Fruit fly (Drosophila melanogaster): ENCODE results near the gene ND-51.
A peak's percentile ranks its signal among the peaks of the same experiment; 100 is the strongest.

Gene ND-51

DNA sequence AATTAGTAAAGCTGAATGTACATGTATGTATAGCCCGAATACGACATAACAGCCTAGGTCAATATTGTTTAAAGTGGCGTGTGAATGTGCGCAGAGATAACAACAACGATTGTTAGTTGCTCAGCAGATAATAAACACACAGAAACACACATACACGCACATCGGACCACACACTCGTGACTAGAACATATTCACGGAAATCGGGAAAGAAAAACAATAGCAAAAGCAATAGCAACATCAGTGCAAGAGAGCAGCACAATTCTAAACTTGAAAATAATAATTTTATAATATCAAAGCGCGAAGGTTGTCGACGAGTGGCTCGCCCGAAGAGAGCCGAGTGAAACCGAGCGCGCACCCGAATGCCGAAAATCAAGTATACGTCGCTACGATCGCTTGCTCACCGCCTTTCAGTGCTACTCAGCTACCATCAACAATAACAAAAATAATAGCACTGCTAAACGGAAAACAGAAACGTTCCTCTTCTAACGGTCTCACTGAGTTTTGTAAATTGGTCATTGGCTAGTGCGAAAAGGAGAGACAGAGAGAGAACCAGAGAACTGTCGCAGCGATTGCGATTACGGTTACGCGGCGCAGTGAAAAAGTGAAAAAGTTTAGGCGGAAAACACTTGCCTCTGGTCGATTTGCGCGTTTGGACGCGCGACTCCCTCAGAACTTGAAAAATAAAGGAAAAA is 20.5 kb upstream of the ND-51 start (continued):
- no peak for TF ChIP-seq lola (GFP tag; optimal IDR thresholded peaks at IDR 0.05)
- TF ChIP-seq CG10543 (GFP tag; optimal IDR thresholded peaks at IDR 0.05): peak; percentile 95
- TF ChIP-seq CG17829 (tag; optimal IDR thresholded peaks at IDR 0.05): no peak
- TF ChIP-seq Sry-δ (GFP tag; optimal IDR thresholded peaks at IDR 0.05): no peak
- no peak for TF ChIP-seq CG4854 (GFP tag; optimal IDR thresholded peaks at IDR 0.05)
- TF ChIP-seq kni (GFP tag; optimal IDR thresholded peaks at IDR 0.05): peak; percentile 37
- TF ChIP-seq al (GFP tag; IDR thresholded peaks at IDR 0.05): no peak
- no peak for TF ChIP-seq trh (GFP tag; optimal IDR thresholded peaks at IDR 0.05)
- no peak for TF ChIP-seq danr (GFP tag; IDR thresholded peaks at IDR 0.05)
- TF ChIP-seq Optix (GFP tag; IDR thresholded peaks at IDR 0.05): no peak
- TF ChIP-seq gcm (GFP tag; optimal IDR thresholded peaks at IDR 0.05): no peak
- TF ChIP-seq gfzf (GFP tag; optimal IDR thresholded peaks at IDR 0.05): no peak
- no peak for TF ChIP-seq CG33213 (GFP tag; optimal IDR thresholded peaks at IDR 0.05)
- no peak for TF ChIP-seq CG16815 (GFP tag; optimal IDR thresholded peaks at IDR 0.05)
- TF ChIP-seq zf30C (GFP tag; optimal IDR thresholded peaks at IDR 0.05): no peak
- no peak for TF ChIP-seq Dref (GFP tag; IDR thresholded peaks at IDR 0.05)
- no peak for TF ChIP-seq sqz (GFP tag; optimal IDR thresholded peaks at IDR 0.05)
- TF ChIP-seq CG16863 (GFP tag; optimal IDR thresholded peaks at IDR 0.05): no peak
- TF ChIP-seq HmgZ (tag; optimal IDR thresholded peaks at IDR 0.05): peak; percentile 41
- TF ChIP-seq CG4404 (GFP tag; IDR thresholded peaks at IDR 0.05): no peak
- TF ChIP-seq sim (GFP tag; IDR thresholded peaks at IDR 0.05): no peak
- no peak for TF ChIP-seq Hmx (GFP tag; optimal IDR thresholded peaks at IDR 0.05)
- TF ChIP-seq CG16813 (GFP tag; IDR thresholded peaks at IDR 0.05; ENCODE audit: partially characterized antibody): no peak
- no peak for TF ChIP-seq Drgx (GFP tag; IDR thresholded peaks at IDR 0.05)
- TF ChIP-seq ash1 (GFP tag; optimal IDR thresholded peaks at IDR 0.05): no peak
- TF ChIP-seq Lim3 (GFP tag; IDR thresholded peaks at IDR 0.05): no peak
- TF ChIP-seq gt (GFP tag; IDR thresholded peaks at IDR 0.05): no peak
- no peak for TF ChIP-seq tx (GFP tag; optimal IDR thresholded peaks at IDR 0.05)
- TF ChIP-seq klu (GFP tag; IDR thresholded peaks at IDR 0.05): no peak
- TF ChIP-seq Bteb2 (GFP tag; optimal IDR thresholded peaks at IDR 0.05): no peak
- TF ChIP-seq CG9215 (GFP tag; IDR thresholded peaks at IDR 0.05): no peak
- peak; percentile 73 for TF ChIP-seq Hey (tag; optimal IDR thresholded peaks at IDR 0.05)
- no peak for TF ChIP-seq Ravus (GFP tag; IDR thresholded peaks at IDR 0.05)
- TF ChIP-seq dati (GFP tag; IDR thresholded peaks at IDR 0.05): no peak
- no peak for TF ChIP-seq CG6689 (GFP tag; IDR thresholded peaks at IDR 0.05)
- no peak for TF ChIP-seq CG18764 (GFP tag; optimal IDR thresholded peaks at IDR 0.05)
- TF ChIP-seq stc (GFP tag; IDR thresholded peaks at IDR 0.05): no peak
- TF ChIP-seq CG4617 (GFP tag; optimal IDR thresholded peaks at IDR 0.05; ENCODE audit: borderline replicate concordance): no peak
- TF ChIP-seq CG8089 (GFP tag; optimal IDR thresholded peaks at IDR 0.05): no peak
- no peak for TF ChIP-seq fd96Cb (tag; optimal IDR thresholded peaks at IDR 0.05)
- TF ChIP-seq CG13424 (tag; optimal IDR thresholded peaks at IDR 0.05): peak; percentile 7
- TF ChIP-seq Nf-YC (tag; optimal IDR thresholded peaks at IDR 0.05): peak; percentile 57
- no peak for TF ChIP-seq Dip2 (GFP tag; IDR thresholded peaks at IDR 0.05)
- TF ChIP-seq CG34224 (GFP tag; IDR thresholded peaks at IDR 0.05; ENCODE audit: partially characterized antibody): no peak; the same call in 2 of the 3 replicates
- no peak for TF ChIP-seq gsb (GFP tag; IDR thresholded peaks at IDR 0.05)
- TF ChIP-seq Oli (tag; optimal IDR thresholded peaks at IDR 0.05): no peak
- TF ChIP-seq HLH3B (GFP tag; IDR thresholded peaks at IDR 0.05): no peak
- TF ChIP-seq bigmax (GFP tag; optimal IDR thresholded peaks at IDR 0.05): no peak
- TF ChIP-seq usp (GFP tag; optimal IDR thresholded peaks at IDR 0.05): no peak
- TF ChIP-seq BEAF-32 (GFP tag; optimal IDR thresholded peaks at IDR 0.05): no peak
- no peak for TF ChIP-seq CG17385 (GFP tag; optimal IDR thresholded peaks at IDR 0.05)
